Worm (Caenorhabditis elegans): ENCODE data around the gene T28A11.3.

ce11 chrV:3267950-3268349 is 7.2 kb upstream of the T28A11.3 start, which contains the start of gene T28A11.18:
- no peak for TF ChIP-seq B0035.1 (tag; optimal IDR thresholded peaks at IDR 0.05)
- no peak for TF ChIP-seq egl-44 (GFP tag; IDR thresholded peaks at IDR 0.05)
- no peak for TF ChIP-seq ekl-4 (GFP tag; IDR thresholded peaks at IDR 0.05)

Measured in whole organism, young adult.